Fruit fly (Drosophila melanogaster) ovary, adult (tissue): ENCODE results near the gene RasGAP1.

Source experiments
- CG17801 ChIP-seq: fragments of 200-800 bp; optimal IDR thresholded peaks from 2 replicates; lab custom pipeline; 2019; ENCODE audit warnings: missing biosample characterization, mild to moderate bottlenecking, missing genetic modification characterization, moderate library complexity; ENCODE audit not compliant: partially characterized antibody

Gene RasGAP1

dm6 chr3L:9856430-9857218 lies 1.5 kb upstream of the RasGAP1 start:
- peak; percentile 58 for TF ChIP-seq CG17801 (GFP tag; lab: Kevin White, UChicago)

- TF ChIP-seq CG17801 (GFP tag; lab: Kevin White, UChicago) = peak; percentile 95
Observed at dm6 chr3L:9855784-9856426, 820 bp upstream of the RasGAP1 start.

dm6 chr3L:9853895-9854470 lies 1.1 kb downstream of the RasGAP1 start:
- TF ChIP-seq CG17801 (GFP tag; lab: Kevin White, UChicago) = no peak

DNA sequence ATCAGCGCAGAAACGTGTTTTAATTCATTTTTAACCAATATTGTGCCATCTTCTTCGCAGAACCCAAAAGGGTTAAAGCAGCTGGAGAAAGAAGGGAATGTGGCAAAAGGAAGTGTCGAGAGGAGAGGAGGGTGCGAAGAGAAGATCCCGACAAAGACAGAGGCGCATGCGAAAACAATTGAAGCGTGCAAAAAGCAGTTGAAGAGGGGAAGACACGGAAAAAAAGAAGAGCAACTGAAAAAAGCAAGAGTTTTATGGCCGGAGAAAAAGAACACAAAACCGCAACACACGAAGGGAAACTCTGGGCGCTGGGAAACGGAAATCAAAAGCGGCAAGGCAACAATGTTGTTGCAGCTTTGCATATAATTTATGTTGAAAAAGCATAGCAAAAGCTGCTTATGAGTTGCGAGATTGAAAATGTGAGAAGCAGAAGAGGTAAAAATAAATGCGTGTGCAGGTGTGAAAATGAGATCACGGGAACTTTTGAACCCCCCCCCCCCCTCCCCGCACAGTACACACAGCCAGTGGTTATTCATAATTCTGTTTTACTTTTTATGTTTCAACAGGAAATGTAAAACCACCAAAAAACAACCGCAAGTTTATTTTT lies 1.8 kb downstream of the RasGAP1 start:
- no peak for TF ChIP-seq CG17801 (GFP tag; lab: Kevin White, UChicago)

DNA sequence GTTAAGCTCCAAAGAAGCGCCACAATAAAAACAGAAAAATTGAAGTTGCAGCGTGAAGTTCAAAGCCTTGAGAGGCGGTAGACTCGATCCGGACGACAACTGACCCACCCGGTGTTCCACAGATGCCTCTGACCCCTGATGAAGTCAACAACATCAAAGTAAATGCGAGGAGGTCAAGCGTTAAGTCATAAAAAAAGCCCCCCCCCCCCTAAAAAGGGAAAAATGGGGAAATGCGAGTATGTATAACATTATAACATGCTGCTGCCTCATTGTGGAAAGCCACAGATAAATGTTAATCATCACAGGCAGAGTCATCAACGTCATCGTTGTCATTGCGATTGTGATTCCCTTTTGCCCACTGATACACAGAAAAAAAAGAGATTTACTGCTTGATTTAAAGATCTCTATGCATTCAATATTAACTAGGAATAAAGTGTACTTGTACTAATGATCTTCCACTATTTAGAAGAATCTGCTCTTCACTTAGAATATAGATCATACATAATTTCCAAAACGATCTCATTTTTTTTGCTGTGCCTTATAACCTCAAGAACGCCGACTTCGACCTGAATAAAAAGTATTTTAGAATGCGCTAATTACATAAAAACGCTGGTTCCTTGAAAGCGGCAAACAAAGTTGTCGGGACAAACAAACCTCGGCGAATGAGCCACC lies 3.9 kb downstream of the RasGAP1 start:
- TF ChIP-seq CG17801 (GFP tag; lab: Kevin White, UChicago) = no peak

DNA sequence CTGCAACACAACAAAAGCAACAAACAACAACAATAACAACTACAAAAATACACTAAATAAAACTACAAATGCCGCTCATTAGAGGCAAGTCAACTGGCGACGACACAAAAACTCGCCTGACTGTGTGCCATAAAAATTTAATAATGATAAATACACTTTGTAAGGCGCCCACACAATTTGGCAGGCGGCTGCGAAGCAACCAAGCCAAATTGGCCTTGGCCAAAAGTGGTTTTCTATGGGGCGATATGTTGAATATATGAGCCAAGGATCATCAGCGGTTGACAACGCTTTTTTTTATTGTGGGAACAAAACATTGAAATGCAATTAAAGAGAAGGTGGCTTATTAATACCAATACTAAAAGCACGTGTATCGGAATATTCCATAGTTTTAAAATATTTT lies 5.0 kb downstream of the RasGAP1 start:
- TF ChIP-seq CG17801 (GFP tag; lab: Kevin White, UChicago) = no peak

dm6 chr3L:9848744-9849143 lies 6.3 kb downstream of the RasGAP1 start:
- no peak for TF ChIP-seq CG17801 (GFP tag; lab: Kevin White, UChicago)

DNA sequence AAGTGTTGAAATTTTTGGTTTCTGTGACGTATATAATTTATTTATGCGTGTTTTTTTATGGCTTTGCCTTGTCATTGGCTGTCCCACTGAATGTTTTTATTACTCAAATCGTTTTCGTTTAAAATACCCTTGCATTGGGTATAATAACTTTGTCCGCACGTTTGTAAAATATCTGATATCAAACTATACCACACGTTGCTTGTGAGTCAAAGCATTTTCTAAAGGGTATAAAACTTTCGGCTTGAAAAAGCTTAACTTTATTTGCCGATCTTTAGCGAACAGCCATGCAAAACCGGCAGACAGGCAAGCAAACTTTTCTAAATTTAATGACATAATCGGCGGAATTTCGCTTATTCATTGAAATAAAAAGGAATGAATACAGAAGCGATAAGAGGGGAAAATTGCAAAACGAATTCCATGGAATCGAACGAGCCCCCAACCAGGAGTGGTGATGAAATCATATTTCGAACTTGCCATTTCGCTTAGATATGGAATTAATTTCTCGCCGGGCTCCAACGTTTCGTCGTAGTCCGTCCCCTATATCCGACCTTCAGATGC lies 7.6 kb downstream of the RasGAP1 start:
- TF ChIP-seq CG17801 (GFP tag; lab: Kevin White, UChicago) = no peak

DNA sequence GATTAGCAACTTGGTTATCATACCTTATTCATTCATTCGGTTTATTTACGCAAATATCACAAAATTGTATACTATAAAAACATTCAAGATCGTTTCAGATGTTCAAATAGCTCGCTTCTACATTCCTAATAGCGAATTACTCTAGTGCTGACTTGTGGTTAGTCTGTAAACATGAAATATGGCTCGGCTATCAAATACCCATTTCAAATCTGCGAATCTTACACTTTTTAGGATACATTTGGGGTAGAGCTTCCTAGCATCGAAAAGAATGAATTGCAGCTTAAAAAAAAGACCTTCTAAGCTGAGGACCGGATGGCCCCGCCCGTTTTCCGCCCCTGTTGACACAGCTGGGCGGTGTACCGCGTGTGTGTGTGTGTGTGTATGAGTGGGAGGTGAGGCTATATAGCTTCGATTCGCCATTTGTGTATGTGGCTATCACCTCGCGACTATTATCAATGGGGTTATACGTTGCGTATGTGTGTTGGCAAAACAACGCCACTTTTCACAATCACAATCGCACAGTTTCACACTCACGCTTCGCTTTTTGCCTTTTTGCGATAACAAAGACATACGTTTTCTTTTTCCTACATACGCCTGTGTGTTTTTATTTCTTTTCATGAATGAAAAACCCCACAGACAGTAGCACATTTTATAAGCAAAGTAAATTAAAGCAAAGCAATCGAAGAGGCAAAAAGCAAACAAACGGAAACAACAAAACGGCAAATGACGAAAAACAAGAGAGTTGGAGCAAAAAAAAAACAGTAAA lies 8.3 kb downstream of the RasGAP1 start:
- no peak for TF ChIP-seq CG17801 (GFP tag; lab: Kevin White, UChicago)

DNA sequence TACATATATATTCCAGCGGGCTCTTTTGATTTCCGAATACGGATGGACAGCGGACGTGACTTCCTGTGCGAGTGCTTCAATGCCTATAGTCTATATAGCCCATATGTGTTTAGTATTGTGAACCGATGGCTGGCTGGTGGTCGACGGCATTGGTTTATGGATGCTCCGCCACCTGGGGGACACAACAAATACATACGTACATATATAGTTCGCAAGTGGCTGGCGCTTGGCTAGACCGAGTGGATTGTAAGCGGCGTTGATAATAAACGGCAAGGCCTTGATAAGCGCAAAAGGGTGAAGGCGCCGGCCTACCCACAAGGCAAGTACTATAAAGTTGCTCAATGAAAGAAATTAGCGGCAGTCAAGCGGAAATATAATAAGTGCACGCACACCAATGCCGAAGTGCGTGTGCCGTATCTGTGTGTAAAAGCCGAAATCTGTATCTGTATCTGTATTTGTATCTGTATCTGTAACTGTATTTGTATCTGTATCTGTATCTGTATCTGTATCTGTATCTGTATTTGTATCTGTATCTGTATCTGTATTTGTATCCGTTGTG lies 9.0 kb downstream of the RasGAP1 start:
- no peak for TF ChIP-seq CG17801 (GFP tag; lab: Kevin White, UChicago)

- no peak for TF ChIP-seq CG17801 (GFP tag; lab: Kevin White, UChicago)
Observed at dm6 chr3L:9842043-9842442, 13.0 kb downstream of the RasGAP1 start.

DNA sequence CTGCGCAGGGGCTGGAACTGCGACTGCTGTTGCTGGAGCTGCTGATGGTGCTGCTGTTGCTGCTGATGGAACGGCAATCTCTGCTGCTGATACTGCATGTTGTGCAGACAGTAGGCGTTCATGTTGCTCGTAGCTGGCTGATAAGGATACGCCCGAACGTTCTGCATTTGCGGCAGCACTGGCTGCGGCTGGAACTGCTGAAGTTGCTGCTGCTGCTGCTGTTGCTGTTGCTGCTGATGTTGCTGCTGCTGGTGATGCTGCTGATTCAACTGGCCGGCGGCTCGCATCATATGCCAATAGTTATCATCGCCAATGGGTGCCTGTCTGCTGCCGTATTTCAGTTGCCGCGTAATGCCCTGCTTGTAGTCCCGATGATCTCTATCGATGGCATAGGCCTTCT lies 14.4 kb downstream of the RasGAP1 start:
- TF ChIP-seq CG17801 (GFP tag; lab: Kevin White, UChicago) = no peak

dm6 chr3L:9838534-9838933 lies 16.6 kb downstream of the RasGAP1 start, which contains the start of gene Cdk8:
Cdk8 (minus strand) TSS chr3L:9838670.
- TF ChIP-seq CG17801 (GFP tag; lab: Kevin White, UChicago) = peak; percentile 5
